Fruit fly (Drosophila melanogaster): ENCODE measurements around the gene Tango5.
A peak's percentile ranks its signal among the peaks of the same experiment; 100 is the strongest.

Tango5 gene

DNA sequence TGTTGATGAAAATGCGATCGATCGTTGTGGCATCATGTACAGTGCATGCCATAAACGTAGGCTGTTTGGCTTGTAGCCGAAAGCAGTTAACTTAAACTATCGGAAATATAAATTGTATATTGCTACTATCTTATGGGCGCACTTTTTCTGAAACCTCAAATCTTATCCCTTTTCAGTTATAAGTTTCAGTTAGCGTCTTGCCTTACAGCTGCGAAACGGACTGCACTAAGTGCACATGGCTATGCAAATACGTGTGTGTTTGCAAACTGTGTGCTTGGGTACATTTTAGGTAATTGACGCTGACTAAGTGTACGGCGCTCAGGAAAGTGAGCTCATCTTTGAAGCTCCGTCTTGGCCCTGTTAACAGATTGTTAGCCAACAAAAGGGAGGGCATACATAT lies 11.5 kb upstream of the Tango5 start (continued):
- no peak for TF ChIP-seq lola (GFP tag; optimal IDR thresholded peaks at IDR 0.05)
- TF ChIP-seq Hr83 (GFP tag; optimal IDR thresholded peaks at IDR 0.05; ENCODE audit: poor library complexity, severe bottlenecking): peak; percentile 50
- TF ChIP-seq ey (GFP tag; optimal IDR thresholded peaks at IDR 0.05): peak; percentile 77
- TF ChIP-seq dsf (GFP tag; optimal IDR thresholded peaks at IDR 0.05; ENCODE audit: borderline replicate concordance): no peak
- TF ChIP-seq pan (optimal IDR thresholded peaks at IDR 0.05): no peak
- peak; percentile 88 for TF ChIP-seq h (GFP tag; optimal IDR thresholded peaks at IDR 0.05)
- TF ChIP-seq Myc (optimal IDR thresholded peaks at IDR 0.05): no peak
- no peak for TF ChIP-seq Abd-B (GFP tag; optimal IDR thresholded peaks at IDR 0.05)
- TF ChIP-seq fru (GFP tag; optimal IDR thresholded peaks at IDR 0.05): peak; percentile 79
- TF ChIP-seq psq (GFP tag; optimal IDR thresholded peaks at IDR 0.05): peak; percentile 44
- peak; percentile 74 for TF ChIP-seq Hnf4 (GFP tag; optimal IDR thresholded peaks at IDR 0.05)

DNA sequence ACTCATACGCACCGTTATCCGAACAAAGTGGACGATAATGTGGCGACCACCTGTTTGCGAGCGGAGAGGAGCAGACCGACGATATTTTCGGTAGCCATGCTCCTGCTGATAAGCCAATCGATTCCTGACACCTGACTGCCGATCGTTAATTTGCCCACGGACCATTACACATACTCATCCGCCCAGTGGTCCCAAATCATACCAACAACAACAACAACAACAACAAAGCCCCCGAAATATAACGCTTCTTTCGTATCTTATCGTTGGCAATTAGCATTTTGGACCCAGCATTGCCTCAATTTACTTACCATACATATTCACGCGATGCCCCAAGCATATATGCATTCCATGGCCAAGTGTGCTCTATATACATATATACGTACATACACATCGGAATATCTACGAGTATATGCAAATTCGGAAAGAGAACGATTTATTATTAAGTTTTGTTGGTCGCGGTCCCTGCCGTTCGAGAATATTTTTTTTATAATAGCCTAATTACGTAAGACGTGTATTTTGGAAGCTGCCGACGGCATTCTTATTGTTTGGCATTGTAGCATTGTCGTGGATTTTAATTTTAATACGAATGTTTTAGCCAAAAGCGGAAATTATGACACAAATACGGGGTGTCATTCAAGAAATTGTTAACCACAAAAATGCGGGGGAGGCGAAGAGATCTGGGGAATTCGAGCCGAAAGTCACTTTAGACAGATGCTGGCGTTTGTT lies 10.9 kb upstream of the Tango5 start:
- no peak for TF ChIP-seq Abd-B (GFP tag; optimal IDR thresholded peaks at IDR 0.05)
- no peak for TF ChIP-seq Rel (GFP tag; optimal IDR thresholded peaks at IDR 0.05)
- peak; percentile 47 for TF ChIP-seq Rel (tag; optimal IDR thresholded peaks at IDR 0.05)

DNA sequence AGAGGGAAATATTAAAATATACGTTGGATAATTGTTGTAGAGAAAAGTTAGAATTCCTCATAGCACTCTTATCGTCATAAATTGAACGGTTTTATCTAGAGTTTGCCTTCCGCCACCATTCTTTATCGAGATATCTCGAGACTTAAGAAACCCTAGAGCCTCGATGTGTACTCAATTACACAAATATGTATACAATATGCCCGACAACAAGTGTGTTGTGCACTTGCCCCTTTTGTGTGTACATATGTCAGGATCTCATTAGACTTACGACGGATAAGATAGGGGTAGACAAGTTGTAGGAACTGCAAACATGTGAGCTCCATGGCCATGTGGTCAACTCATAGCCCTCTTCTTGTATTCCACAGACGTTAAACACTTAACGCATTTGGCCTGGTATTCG lies 9.3 kb upstream of the Tango5 start:
- TF ChIP-seq usp (GFP tag; optimal IDR thresholded peaks at IDR 0.05) (no peak), Dfd (GFP tag; optimal IDR thresholded peaks at IDR 0.05) (no peak), fru (GFP tag; optimal IDR thresholded peaks at IDR 0.05) (no peak), psq (GFP tag; optimal IDR thresholded peaks at IDR 0.05) (no peak), jim (GFP tag; optimal IDR thresholded peaks at IDR 0.05) (no peak), tai (GFP tag; optimal IDR thresholded peaks at IDR 0.05) (no peak), foxo (GFP tag; optimal IDR thresholded peaks at IDR 0.05) (no peak), OdsH (GFP tag; optimal IDR thresholded peaks at IDR 0.05) (no peak)

DNA sequence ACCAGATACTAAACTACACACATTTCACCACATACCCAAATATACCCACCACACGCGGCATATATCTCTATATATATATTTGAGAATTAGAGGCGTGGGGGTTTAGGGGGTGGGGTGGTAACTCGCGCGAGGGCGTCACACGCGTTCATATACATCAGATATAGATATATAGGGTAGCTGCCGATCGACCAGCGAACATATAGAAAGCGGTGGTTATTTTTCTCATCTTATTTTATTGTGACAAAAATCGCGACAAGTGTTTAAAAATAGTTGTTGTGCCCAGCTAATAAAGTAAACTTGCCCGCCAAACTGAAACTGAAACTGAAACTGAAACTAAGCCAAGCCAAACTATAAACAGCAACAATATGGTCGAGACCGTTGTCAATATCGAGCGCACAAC lies 8.4 kb upstream of the Tango5 start:
- TF ChIP-seq pan (optimal IDR thresholded peaks at IDR 0.05) (no peak), tai (GFP tag; optimal IDR thresholded peaks at IDR 0.05) (no peak), CG32264 (GFP tag; optimal IDR thresholded peaks at IDR 0.05) (no peak), Mio (GFP tag; optimal IDR thresholded peaks at IDR 0.05) (no peak), usp (GFP tag; optimal IDR thresholded peaks at IDR 0.05) (no peak), CrebA (GFP tag; optimal IDR thresholded peaks at IDR 0.05; ENCODE audit: borderline replicate concordance) (no peak), N (GFP tag; optimal IDR thresholded peaks at IDR 0.05) (no peak), jim (GFP tag; optimal IDR thresholded peaks at IDR 0.05) (no peak), Jra (GFP tag; optimal IDR thresholded peaks at IDR 0.05) (no peak), sage (GFP tag; optimal IDR thresholded peaks at IDR 0.05) (no peak), Hr83 (GFP tag; optimal IDR thresholded peaks at IDR 0.05; ENCODE audit: poor library complexity, severe bottlenecking) (no peak), Hr78 (GFP tag; optimal IDR thresholded peaks at IDR 0.05) (no peak), Dfd (GFP tag; optimal IDR thresholded peaks at IDR 0.05) (no peak)

DNA sequence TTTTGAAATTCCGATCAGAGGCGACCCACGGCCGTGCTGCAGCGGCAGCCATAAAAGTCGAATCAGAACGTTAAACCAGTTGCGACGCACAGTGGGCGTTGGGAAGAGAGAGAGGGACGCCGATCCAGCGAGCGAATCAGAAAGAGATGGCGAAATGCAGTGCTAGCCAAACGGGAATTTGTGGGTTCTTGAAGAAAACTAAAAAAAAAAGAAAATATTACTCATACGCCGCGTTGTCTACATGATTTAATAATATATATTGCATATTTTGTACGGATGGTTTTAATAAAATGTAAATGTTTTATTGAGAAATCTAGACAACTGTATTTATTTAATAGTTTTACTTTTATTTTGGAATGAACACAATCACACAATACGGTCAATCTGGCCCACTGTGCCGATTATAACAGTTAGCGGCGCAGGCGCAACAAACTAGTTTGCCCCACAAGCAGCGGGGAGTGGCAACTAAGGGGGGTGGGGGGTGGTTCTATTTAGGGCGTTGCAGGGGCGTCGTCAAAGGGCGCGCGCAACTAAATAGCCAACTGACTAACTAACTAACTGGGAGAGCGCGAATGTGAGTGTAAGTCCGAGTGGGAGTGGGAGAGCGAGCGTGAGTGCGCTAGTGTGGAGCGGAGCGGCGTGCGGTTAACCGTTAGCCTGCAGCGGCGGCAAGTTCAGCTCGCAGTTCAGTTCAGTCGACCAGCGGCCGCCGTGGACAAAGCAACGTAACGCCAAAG lies 7.8 kb upstream of the Tango5 start, which contains the start of gene CG15211:
TSS of gene CG15211 (plus strand) at position 686 of the 737 bp plus-strand sequence.
- TF ChIP-seq CG32264 (GFP tag; optimal IDR thresholded peaks at IDR 0.05) (no peak), Abd-B (GFP tag; optimal IDR thresholded peaks at IDR 0.05) (no peak), Hr83 (GFP tag; optimal IDR thresholded peaks at IDR 0.05; ENCODE audit: poor library complexity, severe bottlenecking) (no peak), Dfd (GFP tag; optimal IDR thresholded peaks at IDR 0.05) (no peak), rgr (GFP tag; optimal IDR thresholded peaks at IDR 0.05) (peak; percentile 38), Dif (GFP tag; optimal IDR thresholded peaks at IDR 0.05; ENCODE audit: partially characterized antibody) (peak; percentile 59), OdsH (GFP tag; optimal IDR thresholded peaks at IDR 0.05) (peak; percentile 26), GATAd (GFP tag; optimal IDR thresholded peaks at IDR 0.05) (no peak), foxo (GFP tag; optimal IDR thresholded peaks at IDR 0.05) (peak in 1 of 2 experiments; percentile 64), Hnf4 (GFP tag; optimal IDR thresholded peaks at IDR 0.05) (peak; percentile 4), Myc (optimal IDR thresholded peaks at IDR 0.05) (no peak), dl (GFP tag; optimal IDR thresholded peaks at IDR 0.05; ENCODE audit: insufficient read depth in 1 of 2, partially characterized antibody in 2 of 2) (peak in 1 of 2 experiments; percentile 39), br (GFP tag; optimal IDR thresholded peaks at IDR 0.05) (peak; percentile 41), sv (GFP tag; optimal IDR thresholded peaks at IDR 0.05) (peak; percentile 39), Sp1 (GFP tag; optimal IDR thresholded peaks at IDR 0.05) (peak; percentile 50), Rel (GFP tag; optimal IDR thresholded peaks at IDR 0.05) (peak; percentile 39), Rel (tag; optimal IDR thresholded peaks at IDR 0.05) (no peak), CG9705 (GFP tag; optimal IDR thresholded peaks at IDR 0.05) (no peak), HLH106 (tag; optimal IDR thresholded peaks at IDR 0.05) (peak; percentile 52), ey (GFP tag; optimal IDR thresholded peaks at IDR 0.05) (peak; percentile 40), brk (GFP tag; optimal IDR thresholded peaks at IDR 0.05) (peak; percentile 11), Mio (GFP tag; optimal IDR thresholded peaks at IDR 0.05) (no peak), N (GFP tag; optimal IDR thresholded peaks at IDR 0.05) (no peak), tai (GFP tag; optimal IDR thresholded peaks at IDR 0.05) (no peak), usp (GFP tag; optimal IDR thresholded peaks at IDR 0.05) (no peak), pan (optimal IDR thresholded peaks at IDR 0.05) (no peak), Hr78 (GFP tag; optimal IDR thresholded peaks at IDR 0.05) (no peak), jim (GFP tag; optimal IDR thresholded peaks at IDR 0.05) (no peak), h (GFP tag; optimal IDR thresholded peaks at IDR 0.05) (peak; percentile 39), fru (GFP tag; optimal IDR thresholded peaks at IDR 0.05) (peak; percentile 37), woc (GFP tag; optimal IDR thresholded peaks at IDR 0.05) (peak; percentile 41)

Data from whole organism, wandering third instar larva.